Worm (Caenorhabditis elegans): ENCODE results near the gene taf-11.1.

Gene taf-11.1

DNA sequence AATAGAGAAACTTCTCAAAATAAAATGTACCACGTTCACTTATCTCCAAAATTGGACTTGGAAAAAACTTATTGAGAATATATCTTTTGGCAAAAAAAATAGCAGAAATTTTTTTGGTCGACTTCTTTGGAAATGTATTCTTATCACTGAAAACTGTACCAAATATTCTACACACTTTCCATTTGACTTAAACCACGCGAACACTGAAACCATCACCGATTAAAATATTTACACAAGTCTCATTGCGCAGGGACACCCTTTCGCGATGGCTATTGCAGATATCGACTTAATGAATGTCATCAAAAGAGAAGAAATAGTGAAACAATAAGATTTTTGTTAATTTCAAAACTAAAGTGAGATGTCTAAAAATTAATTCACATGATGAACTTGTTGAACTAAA is 46.5 kb upstream of the taf-11.1 start (continued):
- TF ChIP-seq swsn-7 (tag; optimal IDR thresholded peaks at IDR 0.05) = no peak
- no peak for TF ChIP-seq ceh-88 (GFP tag; IDR thresholded peaks at IDR 0.05)
- TF ChIP-seq nhr-19 (GFP tag; conservative IDR thresholded peaks at IDR 0.05) = no peak; the same call in 1 of the 2 replicates
- TF ChIP-seq snpc-4 (tag; optimal IDR thresholded peaks at IDR 0.05) = no peak
- peak; percentile 50 for TF ChIP-seq nhr-90 (tag; optimal IDR thresholded peaks at IDR 0.05; ENCODE audit: poor library complexity)
- TF ChIP-seq ceh-90 (tag; optimal IDR thresholded peaks at IDR 0.05) = no peak
- TF ChIP-seq hlh-4 (tag; optimal IDR thresholded peaks at IDR 0.05) = no peak
- no peak for TF ChIP-seq mab-9 (GFP tag; IDR thresholded peaks at IDR 0.05)
- no peak for TF ChIP-seq hpl-2 (GFP tag; optimal IDR thresholded peaks at IDR 0.05)
- no peak for TF ChIP-seq rnt-1 (tag; optimal IDR thresholded peaks at IDR 0.05)
- TF ChIP-seq lin-14 (GFP tag; optimal IDR thresholded peaks at IDR 0.05) = no peak
- TF ChIP-seq egl-27 (tag; optimal IDR thresholded peaks at IDR 0.05) = no peak
- TF ChIP-seq nhr-12 (tag; optimal IDR thresholded peaks at IDR 0.05) = no peak
- TF ChIP-seq fkh-8 (tag; optimal IDR thresholded peaks at IDR 0.05) = peak; percentile 50
- TF ChIP-seq lsy-2 (tag; optimal IDR thresholded peaks at IDR 0.05) = peak in 1 of 2 experiments; percentile 17
- no peak for TF ChIP-seq fkh-10 (GFP tag; optimal IDR thresholded peaks at IDR 0.05)
- TF ChIP-seq ama-1 (optimal IDR thresholded peaks at IDR 0.05) = no peak
- TF ChIP-seq fos-1 (tag; optimal IDR thresholded peaks at IDR 0.05) = no peak
- TF ChIP-seq nhr-20 (tag; optimal IDR thresholded peaks at IDR 0.05) = no peak
- TF ChIP-seq nhr-76 (tag; optimal IDR thresholded peaks at IDR 0.05) = no peak
- no peak for TF ChIP-seq unc-98 (GFP tag; IDR thresholded peaks at IDR 0.05)
- TF ChIP-seq lin-39 (tag; optimal IDR thresholded peaks at IDR 0.05) = no peak
- TF ChIP-seq aha-1 (tag; optimal IDR thresholded peaks at IDR 0.05) = no peak
- no peak for TF ChIP-seq alr-1 (tag; optimal IDR thresholded peaks at IDR 0.05; ENCODE audit: borderline replicate concordance)
- no peak for TF ChIP-seq fkh-4 (tag; optimal IDR thresholded peaks at IDR 0.05; ENCODE audit: borderline replicate concordance)
- TF ChIP-seq unc-30 (tag; optimal IDR thresholded peaks at IDR 0.05) = no peak
- TF ChIP-seq ceh-63 (GFP tag; optimal IDR thresholded peaks at IDR 0.05) = no peak
- TF ChIP-seq nhr-85 (tag) = no peak
- TF ChIP-seq nhr-237 (tag; optimal IDR thresholded peaks at IDR 0.05) = no peak
- no peak for TF ChIP-seq unc-62 (GFP tag; optimal IDR thresholded peaks at IDR 0.05)
- no peak for TF ChIP-seq hlh-17 (GFP tag; optimal IDR thresholded peaks at IDR 0.05; ENCODE audit: borderline replicate concordance)
- no peak for TF ChIP-seq C04F5.9 (tag; optimal IDR thresholded peaks at IDR 0.05)
- TF ChIP-seq tlp-1 (tag; optimal IDR thresholded peaks at IDR 0.05) = no peak
- TF ChIP-seq sup-37 (GFP tag; optimal IDR thresholded peaks at IDR 0.05) = no peak
- TF ChIP-seq lin-13 (GFP tag; optimal IDR thresholded peaks at IDR 0.05) = no peak
- peak in 1 of 2 experiments; percentile 22 for TF ChIP-seq efl-1 (optimal IDR thresholded peaks at IDR 0.05)
- TF ChIP-seq efl-1 (GFP tag; optimal IDR thresholded peaks at IDR 0.05 in 1 of 2) = peak in 1 of 2 experiments; percentile 42
- peak; percentile 40 for TF ChIP-seq elt-2 (tag; optimal IDR thresholded peaks at IDR 0.05)
- TF ChIP-seq nhr-77 (tag; optimal IDR thresholded peaks at IDR 0.05) = no peak
- TF ChIP-seq dpl-1 (GFP tag; optimal IDR thresholded peaks at IDR 0.05) = peak in 1 of 3 experiments; percentile 1
- peak; percentile 22 for TF ChIP-seq lir-3 (tag; optimal IDR thresholded peaks at IDR 0.05; ENCODE audit: poor library complexity)
- TF ChIP-seq aly-2 (tag; optimal IDR thresholded peaks at IDR 0.05) = no peak
- TF ChIP-seq irx-1 (tag; optimal IDR thresholded peaks at IDR 0.05) = no peak
- TF ChIP-seq xbp-1 (tag; optimal IDR thresholded peaks at IDR 0.05) = no peak
- peak; percentile 5 for TF ChIP-seq pax-3 (tag; optimal IDR thresholded peaks at IDR 0.05)
- TF ChIP-seq ztf-4 (tag; optimal IDR thresholded peaks at IDR 0.05) = no peak
- no peak for TF ChIP-seq nhr-84 (tag; optimal IDR thresholded peaks at IDR 0.05)
- TF ChIP-seq vab-15 (tag; optimal IDR thresholded peaks at IDR 0.05) = no peak
- TF ChIP-seq zag-1 (tag; optimal IDR thresholded peaks at IDR 0.05) = no peak
- TF ChIP-seq Y116A8C.19 (tag; optimal IDR thresholded peaks at IDR 0.05; ENCODE audit: borderline replicate concordance) = no peak
- TF ChIP-seq zip-4 (GFP tag; optimal IDR thresholded peaks at IDR 0.05) = peak; percentile 8
- TF ChIP-seq elt-3 (tag; optimal IDR thresholded peaks at IDR 0.05) = peak in 2 of 6 experiments; percentile 47 to 52
- TF ChIP-seq pqm-1 (tag; optimal IDR thresholded peaks at IDR 0.05) = no peak
- no peak for TF ChIP-seq F16B12.6 (tag; optimal IDR thresholded peaks at IDR 0.05)

Measured in whole organism, L1 larva.